Worm (Caenorhabditis elegans): ENCODE data around the gene M02H5.8.

- TF ChIP-seq snpc-4 (tag; optimal IDR thresholded peaks at IDR 0.05) (no peak), dpl-1 (GFP tag; optimal IDR thresholded peaks at IDR 0.05) (no peak), mdl-1 (tag; optimal IDR thresholded peaks at IDR 0.05) (no peak)
Observed at ce11 chrV:453569-453968, 3.8 kb downstream of the M02H5.8 start, which contains the start of gene nhr-98.

Data from whole organism, L1 larva.